Worm (Caenorhabditis elegans): ENCODE data around the gene klp-19.

DNA sequence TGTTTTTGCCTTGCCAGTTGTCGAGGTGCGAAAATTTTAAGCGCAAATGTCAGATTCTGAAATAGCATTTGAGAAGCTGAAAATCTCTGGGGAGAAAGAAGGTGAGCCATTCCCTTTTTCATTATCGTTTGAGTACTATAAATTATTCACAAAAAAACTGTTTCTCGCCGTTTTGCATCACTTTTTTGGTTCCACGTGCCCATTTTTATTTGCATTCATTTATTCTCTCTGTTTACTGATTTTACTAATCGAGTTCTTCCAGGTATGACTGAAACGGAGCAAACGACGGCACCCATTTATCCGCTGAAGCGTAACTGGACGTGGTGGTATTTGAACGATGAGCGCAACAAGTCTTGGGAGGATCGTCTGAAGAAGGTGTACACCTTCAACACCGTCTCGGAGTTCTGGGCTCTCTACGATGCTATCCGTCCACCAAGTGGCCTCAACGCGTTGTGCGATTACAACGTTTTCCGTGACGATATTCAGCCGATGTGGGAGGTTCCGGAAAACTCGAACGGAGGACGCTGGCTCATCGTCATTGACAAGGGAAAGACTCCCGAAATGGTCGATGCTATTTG is 36.6 kb upstream of the klp-19 start:
- TF ChIP-seq lin-29 (GFP tag; IDR thresholded peaks at IDR 0.05), result no peak
- TF ChIP-seq pha-4 (GFP tag; IDR thresholded peaks at IDR 0.05), result no peak
- no peak for TF ChIP-seq pha-4 (tag; optimal IDR thresholded peaks at IDR 0.05)
- no peak for TF ChIP-seq unc-39 (tag; optimal IDR thresholded peaks at IDR 0.05)
- TF ChIP-seq daf-12 (tag; optimal IDR thresholded peaks at IDR 0.05), result no peak
- no peak for TF ChIP-seq aly-2 (tag; optimal IDR thresholded peaks at IDR 0.05)
- no peak for TF ChIP-seq unc-130 (GFP tag; optimal IDR thresholded peaks at IDR 0.05)
- TF ChIP-seq nhr-11 (tag; optimal IDR thresholded peaks at IDR 0.05), result no peak
- TF ChIP-seq nhr-28 (tag; optimal IDR thresholded peaks at IDR 0.05), result no peak
- TF ChIP-seq ztf-7 (tag; optimal IDR thresholded peaks at IDR 0.05), result no peak
- TF ChIP-seq mep-1 (tag; optimal IDR thresholded peaks at IDR 0.05), result no peak
- no peak for TF ChIP-seq mdl-1 (tag; optimal IDR thresholded peaks at IDR 0.05)
- no peak for TF ChIP-seq ces-1 (GFP tag; optimal IDR thresholded peaks at IDR 0.05)

Data from whole organism, L4 larva.